Fruit fly (Drosophila melanogaster) whole organism, embryonic: ENCODE data around the gene unc-45.

Experiments used
- CG10543 ChIP-seq: fragments of 200-800 bp; sonication (Bioruptor generic); optimal IDR thresholded peaks from 3 replicates; lab custom pipeline; 2017; ENCODE audit warnings: missing biosample characterization, mild to moderate bottlenecking, missing genetic modification characterization, moderate library complexity
- CG11723 ChIP-seq: fragments of 200-800 bp; sonication (Bioruptor generic); optimal IDR thresholded peaks from 2 replicates; lab custom pipeline; 2017; ENCODE audit warnings: missing biosample characterization, mild to moderate bottlenecking, missing genetic modification characterization
- CG14860 ChIP-seq: fragments of 200-800 bp; sonication (Bioruptor generic); IDR thresholded peaks from 3 replicates; pipeline ENCODE4 v1.3.6; 2022; ENCODE audit warnings: missing biosample characterization, missing genetic modification characterization; ENCODE audit not compliant: partially characterized antibody
- CG1603 ChIP-seq: fragments of 200-800 bp; sonication (Bioruptor generic); optimal IDR thresholded peaks from 2 replicates; lab custom pipeline; 2019; ENCODE audit warnings: missing biosample characterization, mild to moderate bottlenecking, missing genetic modification characterization, moderate library complexity
- CG1647 ChIP-seq: fragments of 200-800 bp; sonication (Bioruptor generic); optimal IDR thresholded peaks from 3 replicates; lab custom pipeline; 2016; ENCODE audit warnings: missing biosample characterization, missing genetic modification characterization
- CG18262 ChIP-seq: fragments of 200-800 bp; optimal IDR thresholded peaks from 3 replicates; lab custom pipeline; 2019; ENCODE audit warnings: missing biosample characterization, mild to moderate bottlenecking, missing genetic modification characterization, moderate library complexity
- CG2116 ChIP-seq: fragments of 200-800 bp; sonication (Bioruptor generic); optimal IDR thresholded peaks from 3 replicates; lab custom pipeline; 2018; ENCODE audit warnings: missing biosample characterization, mild to moderate bottlenecking, missing genetic modification characterization
- CG2678 ChIP-seq: fragments of 200-800 bp; sonication (Bioruptor generic); optimal IDR thresholded peaks from 3 replicates; lab custom pipeline; 2019; ENCODE audit warnings: missing biosample characterization, mild to moderate bottlenecking, missing genetic modification characterization, moderate library complexity
- CG31388 ChIP-seq: fragments of 200-800 bp; sonication (Bioruptor generic); optimal IDR thresholded peaks from 2 replicates; lab custom pipeline; 2016; ENCODE audit warnings: missing biosample characterization, missing genetic modification characterization
- CG34422 ChIP-seq: fragments of 200-800 bp; sonication (Bioruptor generic); IDR thresholded peaks from 3 replicates; pipeline ENCODE4 v1.3.6; 2022; ENCODE audit warnings: missing biosample characterization, missing genetic modification characterization
- CG43689 ChIP-seq: fragments of 200-800 bp; sonication (Bioruptor generic); IDR thresholded peaks from 2 replicates; pipeline ENCODE4 v1.3.6; 2022; ENCODE audit warnings: missing biosample characterization, missing genetic modification characterization
- CG6683 ChIP-seq: fragments of 200-800 bp; sonication (Bioruptor generic); optimal IDR thresholded peaks from 2 replicates; lab custom pipeline; 2017; ENCODE audit warnings: missing biosample characterization, mild to moderate bottlenecking, missing genetic modification characterization, missing genetic modification reagents
- CG6689 ChIP-seq: fragments of 200-800 bp; sonication (Bioruptor generic); IDR thresholded peaks from 2 replicates; pipeline ENCODE4 v1.3.6; 2022; ENCODE audit warnings: missing biosample characterization, missing genetic modification characterization
- CG6791 ChIP-seq: fragments of 200-800 bp; sonication (Bioruptor generic); IDR thresholded peaks from 3 replicates; pipeline ENCODE4 v1.3.6; 2022; ENCODE audit warnings: missing biosample characterization, missing genetic modification characterization; ENCODE audit not compliant: partially characterized antibody
- CG8924 ChIP-seq: fragments of 200-800 bp; optimal IDR thresholded peaks from 3 replicates; lab custom pipeline; 2019; ENCODE audit warnings: missing biosample characterization, mild to moderate bottlenecking, missing genetic modification characterization, moderate library complexity
- CTCF ChIP-seq: fragments of 200-800 bp; sonication (Bioruptor generic); optimal IDR thresholded peaks from 2 replicates; lab custom pipeline; 2017; ENCODE audit warnings: missing biosample characterization, mild to moderate bottlenecking, missing genetic modification characterization, moderate library complexity
- Dbx ChIP-seq: fragments of 200-800 bp; sonication (Bioruptor generic); IDR thresholded peaks from 3 replicates; pipeline ENCODE4 v1.3.6; 2022; ENCODE audit warnings: missing biosample characterization, missing genetic modification characterization
- Doc2 ChIP-seq: fragments of 200-800 bp; sonication (Bioruptor generic); IDR thresholded peaks from 2 replicates; pipeline ENCODE4 v1.3.6; 2022; ENCODE audit warnings: missing biosample characterization, missing genetic modification characterization
- Dp ChIP-seq: fragments of 200-800 bp; sonication (Bioruptor generic); optimal IDR thresholded peaks from 2 replicates; lab custom pipeline; 2018; ENCODE audit warnings: missing biosample characterization, mild to moderate bottlenecking, missing genetic modification characterization, moderate library complexity
- E2f2 ChIP-seq: fragments of 200-800 bp; sonication (Bioruptor generic); IDR thresholded peaks from 2 replicates; pipeline ENCODE4 v1.3.6; 2022; ENCODE audit warnings: missing biosample characterization, missing genetic modification characterization
- Eip74EF ChIP-seq, 2 experiments: fragments of 200-800 bp in 1 of 2; fragments of >200 bp in 1 of 2; sonication (Bioruptor generic) in 1 of 2; optimal IDR thresholded peaks; 2 replicates each; lab custom pipeline; 2017 to 2019; ENCODE audit warnings: missing biosample characterization in 2 of 2, missing genetic modification characterization in 2 of 2, mild to moderate bottlenecking in 1 of 2, moderate library complexity in 1 of 2
- Hmr ChIP-seq: fragments of 200-800 bp; sonication (Bioruptor generic); optimal IDR thresholded peaks from 3 replicates; lab custom pipeline; 2017; ENCODE audit warnings: mild to moderate bottlenecking, missing biosample characterization, missing genetic modification reagents, missing genetic modification characterization
- Med ChIP-seq: fragments of 200-800 bp; sonication (Bioruptor generic); peaks from one replicate; lab custom pipeline; 2016; ENCODE audit warnings: missing biosample characterization, missing genetic modification characterization, mild to moderate bottlenecking, inconsistent platforms, moderate library complexity
- Myb ChIP-seq: fragments of 200-800 bp; sonication (Bioruptor generic); optimal IDR thresholded peaks from 2 replicates; lab custom pipeline; 2016; ENCODE audit warnings: missing biosample characterization, missing genetic modification characterization
- Opbp ChIP-seq: fragments of 200-800 bp; sonication (Bioruptor generic); IDR thresholded peaks from 3 replicates; pipeline ENCODE4 v1.3.6; 2022; ENCODE audit warnings: missing biosample characterization, missing genetic modification characterization; ENCODE audit not compliant: partially characterized antibody
- Stat92E ChIP-seq, 3 experiments: fragments of >200 bp in 2 of 3; fragments of 200-800 bp in 1 of 3; sonication (Bioruptor generic) in 1 of 3; optimal IDR thresholded peaks; 2 replicates each; lab custom pipeline; 2017 to 2019; ENCODE audit warnings: missing biosample characterization in 3 of 3, missing genetic modification characterization in 3 of 3, mild to moderate bottlenecking in 1 of 3, moderate library complexity in 1 of 3
- ash1 ChIP-seq: fragments of 200-800 bp; sonication (Bioruptor generic); optimal IDR thresholded peaks from 2 replicates; lab custom pipeline; 2018; ENCODE audit warnings: missing biosample characterization, mild to moderate bottlenecking, missing genetic modification characterization
- bab2 ChIP-seq: fragments of 200-800 bp; sonication (Bioruptor generic); optimal IDR thresholded peaks from 2 replicates; lab custom pipeline; 2016; ENCODE audit warnings: missing biosample characterization, missing genetic modification characterization
- cad ChIP-seq: fragments of >200 bp; optimal IDR thresholded peaks from 2 replicates; lab custom pipeline; 2017; ENCODE audit warnings: missing biosample characterization, missing genetic modification characterization
- cas ChIP-seq: fragments of 200-800 bp; sonication (Bioruptor generic); IDR thresholded peaks from 2 replicates; pipeline ENCODE4 v1.3.6; 2022; ENCODE audit warnings: missing biosample characterization, missing genetic modification characterization
- fd3F ChIP-seq: fragments of 200-800 bp; sonication (Bioruptor generic); optimal IDR thresholded peaks from 2 replicates; lab custom pipeline; 2018; ENCODE audit warnings: missing biosample characterization, mild to moderate bottlenecking, missing genetic modification characterization, moderate library complexity
- ftz-f1 ChIP-seq: fragments of 200-800 bp; sonication (Bioruptor generic); optimal IDR thresholded peaks from 2 replicates; lab custom pipeline; 2016; ENCODE audit warnings: missing biosample characterization, missing genetic modification characterization
- grau ChIP-seq: fragments of 200-800 bp; optimal IDR thresholded peaks from 3 replicates; lab custom pipeline; 2019; ENCODE audit warnings: missing biosample characterization, mild to moderate bottlenecking, missing genetic modification characterization, moderate library complexity
- hbn ChIP-seq: fragments of 200-800 bp; sonication (Bioruptor generic); IDR thresholded peaks from 2 replicates; pipeline ENCODE4 v1.3.6; 2022; ENCODE audit warnings: missing biosample characterization, missing genetic modification characterization; ENCODE audit not compliant: partially characterized antibody
- hkb ChIP-seq, 2 experiments: fragments of 200-800 bp in 1 of 2; fragments of >200 bp in 1 of 2; sonication (Bioruptor generic) in 1 of 2; IDR thresholded peaks in 1 of 2; optimal IDR thresholded peaks in 1 of 2; 2 replicates each; pipeline versions ENCODE4 v1.3.6 to Lab custom; 2017 to 2022; ENCODE audit warnings: missing biosample characterization in 1 of 2, missing genetic modification characterization in 1 of 2
- kah ChIP-seq: fragments of 200-800 bp; sonication (Bioruptor generic); optimal IDR thresholded peaks from 2 replicates; lab custom pipeline; 2018; ENCODE audit warnings: missing biosample characterization, mild to moderate bottlenecking, missing genetic modification characterization
- phol ChIP-seq: fragments of 200-800 bp; sonication (Bioruptor generic); optimal IDR thresholded peaks from 3 replicates; lab custom pipeline; 2018; ENCODE audit warnings: missing biosample characterization, mild to moderate bottlenecking, missing genetic modification characterization, moderate library complexity
- pnt ChIP-seq: fragments of 200-800 bp; sonication (Bioruptor generic); optimal IDR thresholded peaks from 3 replicates; lab custom pipeline; 2016; ENCODE audit warnings: missing biosample characterization, missing genetic modification characterization
- prd ChIP-seq, 3 experiments: fragments of >200 bp in 2 of 3; fragments of 200-800 bp in 1 of 3; sonication (Bioruptor generic) in 1 of 3; optimal IDR thresholded peaks in 2 of 3; IDR thresholded peaks in 1 of 3; 2 replicates in 2 of 3; 3 replicates in 1 of 3; pipeline versions ENCODE4 v1.3.6 to Lab custom; 2017 to 2022; ENCODE audit warnings: missing biosample characterization in 1 of 3, missing genetic modification characterization in 1 of 3
- row ChIP-seq: fragments of 200-800 bp; sonication (Bioruptor generic); IDR thresholded peaks from 3 replicates; pipeline ENCODE4 v1.3.6; 2022; ENCODE audit warnings: missing biosample characterization, missing genetic modification characterization
- scrt ChIP-seq: fragments of 200-800 bp; sonication (Bioruptor generic); optimal IDR thresholded peaks from 2 replicates; lab custom pipeline; 2018; ENCODE audit warnings: missing biosample characterization, mild to moderate bottlenecking, missing genetic modification characterization, moderate library complexity
- sens ChIP-seq: fragments of 200-800 bp; sonication (Bioruptor generic); peaks from one replicate; lab custom pipeline; 2016; ENCODE audit warnings: missing biosample characterization, missing genetic modification characterization
- sr ChIP-seq: fragments of 200-800 bp; sonication (Bioruptor generic); IDR thresholded peaks from 3 replicates; pipeline ENCODE4 v1.3.6; 2022; ENCODE audit warnings: missing biosample characterization, missing genetic modification characterization
- stwl ChIP-seq: fragments of 200-800 bp; sonication (Bioruptor generic); optimal IDR thresholded peaks from 3 replicates; lab custom pipeline; 2018; ENCODE audit warnings: missing biosample characterization, mild to moderate bottlenecking, missing genetic modification characterization, moderate library complexity
- twi ChIP-seq: fragments of 200-800 bp; optimal IDR thresholded peaks from 2 replicates; lab custom pipeline; 2019; ENCODE audit warnings: missing biosample characterization, mild to moderate bottlenecking, missing genetic modification characterization, moderate library complexity
- tx ChIP-seq: fragments of 200-800 bp; sonication (Bioruptor generic); optimal IDR thresholded peaks from 2 replicates; lab custom pipeline; 2016; ENCODE audit warnings: missing biosample characterization, missing genetic modification characterization
- vnd ChIP-seq: fragments of 200-800 bp; sonication (Bioruptor generic); IDR thresholded peaks from 3 replicates; pipeline ENCODE4 v1.3.6; 2022; ENCODE audit warnings: missing biosample characterization, missing genetic modification characterization; ENCODE audit not compliant: partially characterized antibody

Gene unc-45

dm6 chr3R:8030151-8030899 is 2.8 kb upstream of the unc-45 start, which contains the start of the genes CG10903 and CG2747 (continued):
- TF ChIP-seq kah (GFP tag; lab: Kevin White, UChicago): no peak
- TF ChIP-seq CG10543: peak; percentile 41
- no peak for TF ChIP-seq CG6683 (GFP tag; lab: Kevin White, UChicago)
- peak; percentile 14; the same call in 1 of the 2 replicates for TF ChIP-seq E2f2
- TF ChIP-seq CG6791: peak; percentile 68; the same call in 2 of the 3 replicates
- no peak for TF ChIP-seq CG43689 (GFP tag; lab: Robert Waterston, UW)
- peak; percentile 0 for TF ChIP-seq Dp
- TF ChIP-seq CG1603 (tag; lab: Kevin White, UChicago): peak; percentile 47
- TF ChIP-seq Dbx (GFP tag; lab: Robert Waterston, UW): no peak
- peak; percentile 81 for TF ChIP-seq scrt (GFP tag; lab: Kevin White, UChicago)
- TF ChIP-seq tx (GFP tag; lab: Kevin White, UChicago): peak; percentile 61
- TF ChIP-seq hbn (GFP tag; lab: Robert Waterston, UW): peak; percentile 65
- TF ChIP-seq Myb (GFP tag; lab: Kevin White, UChicago): no peak
- TF ChIP-seq sens (GFP tag; lab: Kevin White, UChicago): peak; percentile 67
- TF ChIP-seq CG18262 (tag; lab: Kevin White, UChicago): peak; percentile 8
- peak; percentile 43 for TF ChIP-seq phol
- TF ChIP-seq hkb (optimal IDR thresholded peaks at IDR 0.05; lab: Kevin White, UChicago): no peak
- TF ChIP-seq hkb (GFP tag; IDR thresholded peaks at IDR 0.05; lab: Robert Waterston, UW): no peak
- TF ChIP-seq CG2678: peak; percentile 17
- no peak for TF ChIP-seq Hmr (GFP tag; lab: Kevin White, UChicago)
- TF ChIP-seq CG8924 (tag; lab: Kevin White, UChicago): peak; percentile 8
- no peak for TF ChIP-seq CG1647 (GFP tag; lab: Kevin White, UChicago)
- peak; percentile 45 for TF ChIP-seq twi
- TF ChIP-seq grau: peak; percentile 9
- TF ChIP-seq row (GFP tag; lab: Robert Waterston, UW): peak; percentile 23; the same call in 1 of the 3 replicates
- TF ChIP-seq CTCF (GFP tag; lab: Kevin White, UChicago): no peak
- TF ChIP-seq CG31388 (GFP tag; lab: Kevin White, UChicago): no peak
- no peak for TF ChIP-seq fd3F
- peak; percentile 24 for TF ChIP-seq ftz-f1 (GFP tag; lab: Kevin White, UChicago)
- TF ChIP-seq cad (GFP tag; lab: Kevin White, UChicago): peak; percentile 67
- TF ChIP-seq Stat92E (GFP tag; optimal IDR thresholded peaks at IDR 0.05; lab: Kevin White, UChicago): peak in 1 of 3 experiments; percentile 10
- no peak for TF ChIP-seq Doc2 (GFP tag; lab: Robert Waterston, UW)
- no peak for TF ChIP-seq cas (GFP tag; lab: Robert Waterston, UW)
- TF ChIP-seq pnt: no peak
- TF ChIP-seq sr (GFP tag; lab: Robert Waterston, UW): no peak
- TF ChIP-seq Med: peak; percentile 85
- TF ChIP-seq stwl: peak; percentile 22
- TF ChIP-seq CG11723 (GFP tag; lab: Kevin White, UChicago): no peak
- TF ChIP-seq CG14860: 0 out of 3 replicates have a peak, but pooled peaks have one; percentile 38
- TF ChIP-seq prd (optimal IDR thresholded peaks at IDR 0.05; lab: Kevin White, UChicago): no peak
- no peak for TF ChIP-seq prd (GFP tag; IDR thresholded peaks at IDR 0.05; lab: Robert Waterston, UW)
- no peak for TF ChIP-seq ash1 (GFP tag; lab: Kevin White, UChicago)
- TF ChIP-seq CG2116 (GFP tag; lab: Kevin White, UChicago): peak; percentile 61
- TF ChIP-seq vnd (GFP tag; lab: Robert Waterston, UW): peak; percentile 33; the same call in 1 of the 3 replicates
- TF ChIP-seq Eip74EF (GFP tag; optimal IDR thresholded peaks at IDR 0.05; lab: Kevin White, UChicago): peak in 1 of 2 experiments; percentile 80
- peak; percentile 59; the same call in 1 of the 3 replicates for TF ChIP-seq Opbp (GFP tag; lab: Robert Waterston, UW)
- TF ChIP-seq CG34422 (GFP tag; lab: Robert Waterston, UW): peak; percentile 25; the same call in 1 of the 3 replicates
- no peak for TF ChIP-seq CG6689
- no peak for TF ChIP-seq bab2 (GFP tag; lab: Kevin White, UChicago)
